Worm (Caenorhabditis elegans) whole organism, L3 larva: Measurements from ENCODE around the gene R05G6.5.

ENCODE experiments used
- R02D3.7 ChIP-seq: fragments of 150-350 bp; optimal IDR thresholded peaks from 2 replicates; lab custom pipeline; 2014; ENCODE audit warnings: missing biosample characterization, missing genetic modification characterization
- nhr-23 ChIP-seq: fragments of 150-350 bp; optimal IDR thresholded peaks from 2 replicates; lab custom pipeline; 2014; ENCODE audit warnings: missing biosample characterization, missing genetic modification reagents, missing genetic modification characterization
- nhr-25 ChIP-seq: sonication (generic microtip); optimal IDR thresholded peaks from 2 replicates; lab custom pipeline; 2017; ENCODE audit warnings: missing biosample characterization, missing genetic modification characterization
- tbx-2 ChIP-seq: sonication (generic microtip); optimal IDR thresholded peaks from 2 replicates; lab custom pipeline; 2016; ENCODE audit warnings: mild to moderate bottlenecking, missing genetic modification characterization, missing compliant biosample characterization

ce11 chrIV:7497750-7498149, 10.4 kb upstream of the R05G6.5 start, which contains the start of gene egas-4:
- TF ChIP-seq nhr-25: no peak
- no peak for TF ChIP-seq nhr-23 (tag; lab: Kevin White, UChicago)
- TF ChIP-seq tbx-2 (tag; lab: Kevin White, UChicago): no peak
- TF ChIP-seq R02D3.7 (tag; lab: Kevin White, UChicago): no peak
